Fruit fly (Drosophila melanogaster) S2 (cell line): ENCODE results near the gene CG42594.

ENCODE experiments used
- CG8478 ChIP-seq: fragments of >200 bp; optimal IDR thresholded peaks from 2 replicates; lab custom pipeline; 2018
- CTCF ChIP-seq, 2 experiments: fragments of >200 bp; optimal IDR thresholded peaks; 2 replicates each; lab custom pipeline; 2018

DNA sequence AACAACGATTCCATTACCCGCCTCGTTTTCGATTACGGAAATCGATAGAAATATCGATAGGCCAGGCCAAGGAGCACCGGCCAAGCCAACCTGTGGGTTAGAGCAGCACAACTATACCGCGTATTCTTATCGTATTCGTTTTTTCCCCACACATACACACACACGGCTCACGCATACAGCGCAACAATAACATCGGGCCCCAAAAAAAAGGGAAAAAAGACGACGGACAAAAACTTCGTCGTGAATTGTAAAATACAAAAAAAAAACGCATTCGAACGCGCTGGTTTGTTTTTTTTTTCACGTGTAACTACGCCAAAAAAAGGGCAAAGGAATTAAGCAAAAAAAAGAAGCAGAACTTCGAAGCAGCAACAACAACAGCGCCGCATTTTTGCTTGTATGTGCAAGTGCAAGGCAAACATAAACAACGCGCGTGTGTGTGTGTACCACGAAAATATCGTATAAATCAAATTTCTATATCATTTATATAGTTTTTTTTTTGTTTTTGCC is 68.3 kb downstream of the CG42594 start, which contains the start of gene CG32772:
- TF ChIP-seq CG8478 (no peak), CTCF (optimal IDR thresholded peaks at IDR 0.05; lab: Kevin White, UChicago) (no peak)
